Fruit fly (Drosophila melanogaster) whole organism, wandering third instar larva: ENCODE results near the gene Spn85F.
A peak's percentile ranks its signal among the peaks of the same experiment; 100 is the strongest.

Source experiments
- CrebA ChIP-seq: fragments of 200-800 bp; sonication (Bioruptor generic); optimal IDR thresholded peaks from 2 replicates; lab custom pipeline; 2016; ENCODE audit warnings: missing biosample characterization, mild to moderate bottlenecking, missing genetic modification characterization, borderline replicate concordance
- HLH106 ChIP-seq: fragments of 200-800 bp; optimal IDR thresholded peaks from 3 replicates; lab custom pipeline; 2019; ENCODE audit warnings: missing biosample characterization, mild to moderate bottlenecking, missing genetic modification characterization, moderate library complexity
- br ChIP-seq: fragments of 200-800 bp; sonication (Bioruptor generic); optimal IDR thresholded peaks from 2 replicates; lab custom pipeline; 2016; ENCODE audit warnings: missing biosample characterization, missing genetic modification characterization
- dl ChIP-seq, 2 experiments: fragments of 175-275, 200-275 bp in 1 of 2; fragments of 200-275 bp in 1 of 2; sonication (Bioruptor generic); optimal IDR thresholded peaks; lab custom pipeline; 2018; ENCODE audit warnings: mild to moderate bottlenecking in 2 of 2, missing biosample characterization in 2 of 2, missing genetic modification characterization in 2 of 2, moderate library complexity in 2 of 2; ENCODE audit not compliant: partially characterized antibody in 2 of 2, insufficient read depth in 1 of 2

dm6 chr3R:9985585-9986393 is 11.2 kb upstream of the Spn85F start, which contains the start of gene Art4:
- peak; percentile 39 for TF ChIP-seq HLH106 (tag; lab: Kevin White, UChicago)
- TF ChIP-seq CrebA (GFP tag; lab: Kevin White, UChicago): no peak
- TF ChIP-seq dl (GFP tag; optimal IDR thresholded peaks at IDR 0.05; lab: Kevin White, UChicago; ENCODE audit: insufficient read depth in 1 of 2, partially characterized antibody in 2 of 2): no peak
- TF ChIP-seq br: peak; percentile 39
